Fruit fly (Drosophila melanogaster) whole organism, prepupa: ENCODE data around the gene CG7650.

Experiments used
- CG16779 ChIP-seq: fragments of 200-800 bp; sonication (Bioruptor generic); optimal IDR thresholded peaks from 3 replicates; lab custom pipeline; 2017; ENCODE audit warnings: missing biosample characterization, mild to moderate bottlenecking, missing genetic modification characterization
- CG31627 ChIP-seq: fragments of 200-800 bp; sonication (Bioruptor generic); optimal IDR thresholded peaks from 3 replicates; lab custom pipeline; 2016; ENCODE audit warnings: missing biosample characterization, missing genetic modification characterization
- CG34406 ChIP-seq: fragments of 200-800 bp; sonication (Bioruptor generic); optimal IDR thresholded peaks from 3 replicates; lab custom pipeline; 2016; ENCODE audit warnings: missing biosample characterization, missing genetic modification characterization
- CG4318 ChIP-seq: fragments of 200-800 bp; sonication (Bioruptor generic); optimal IDR thresholded peaks from 3 replicates; lab custom pipeline; 2017; ENCODE audit warnings: missing biosample characterization, mild to moderate bottlenecking, missing genetic modification characterization
- CG6808 ChIP-seq: fragments of 200-800 bp; sonication (Bioruptor generic); optimal IDR thresholded peaks from 3 replicates; lab custom pipeline; 2017; ENCODE audit warnings: missing biosample characterization, missing genetic modification characterization, mild to moderate bottlenecking, moderate library complexity, missing genetic modification reagents
- CG8319 ChIP-seq: fragments of 200-800 bp; sonication (Bioruptor generic); optimal IDR thresholded peaks from 3 replicates; lab custom pipeline; 2016; ENCODE audit warnings: missing biosample characterization, missing genetic modification characterization
- Ets21C ChIP-seq: fragments of 200-800 bp; sonication (Bioruptor generic); optimal IDR thresholded peaks from 3 replicates; lab custom pipeline; 2016; ENCODE audit warnings: missing biosample characterization, missing genetic modification characterization
- Hr39 ChIP-seq: fragments of 200-800 bp; sonication (Bioruptor generic); optimal IDR thresholded peaks from 2 replicates; lab custom pipeline; 2016; ENCODE audit warnings: missing biosample characterization, missing genetic modification characterization
- achi ChIP-seq: fragments of 200-800 bp; sonication (Bioruptor generic); optimal IDR thresholded peaks from 3 replicates; lab custom pipeline; 2016; ENCODE audit warnings: missing biosample characterization, missing genetic modification characterization
- acj6 ChIP-seq: fragments of 200-800 bp; sonication (Bioruptor generic); optimal IDR thresholded peaks from 3 replicates; lab custom pipeline; 2016; ENCODE audit warnings: missing biosample characterization, missing genetic modification characterization
- fd85E ChIP-seq: fragments of 200-800 bp; sonication (Bioruptor generic); optimal IDR thresholded peaks from 3 replicates; lab custom pipeline; 2016; ENCODE audit warnings: missing biosample characterization, missing genetic modification characterization
- pdm3 ChIP-seq: fragments of 200-800 bp; sonication (Bioruptor generic); optimal IDR thresholded peaks from 3 replicates; lab custom pipeline; 2016; ENCODE audit warnings: missing biosample characterization, missing genetic modification characterization
- svp ChIP-seq: fragments of 200-800 bp; sonication (Bioruptor generic); peaks from one replicate; lab custom pipeline; 2016; ENCODE audit warnings: missing biosample characterization, missing genetic modification characterization
- topi ChIP-seq: fragments of 200-800 bp; sonication (Bioruptor generic); optimal IDR thresholded peaks from 3 replicates; lab custom pipeline; 2016; ENCODE audit warnings: missing biosample characterization, missing genetic modification characterization

DNA sequence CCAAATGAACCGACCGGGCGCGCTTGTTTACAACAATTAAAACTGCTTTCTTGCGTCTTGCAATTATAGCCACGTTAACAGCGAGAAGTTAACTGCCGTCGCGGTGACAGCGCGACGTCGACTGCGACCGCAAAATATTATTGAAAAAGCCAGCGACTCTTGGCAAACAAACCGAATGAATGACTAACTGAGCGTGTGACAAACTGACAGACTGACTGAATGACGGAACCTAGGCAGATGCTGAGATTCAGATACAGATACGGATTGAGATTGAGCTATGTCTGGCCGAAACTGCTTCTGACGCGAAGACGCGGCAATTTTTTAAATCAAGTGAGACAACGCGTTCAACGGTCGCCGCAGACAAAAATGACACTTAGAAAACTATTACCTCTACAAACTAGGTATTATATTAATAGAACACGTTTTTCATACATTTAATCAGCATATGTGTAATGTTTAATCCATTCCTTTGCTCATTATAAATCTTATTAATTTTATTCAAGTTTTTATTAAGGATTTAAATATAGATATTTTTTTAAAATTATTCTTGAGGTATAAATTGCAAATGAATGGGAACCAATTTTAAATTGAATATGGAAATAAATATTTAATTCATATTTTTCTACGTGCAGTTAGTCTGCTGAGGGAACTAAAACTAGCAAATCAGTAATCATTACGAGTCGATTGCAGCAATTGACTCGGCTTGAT, 24.3 kb upstream of the CG7650 start:
- no peak for TF ChIP-seq CG8319 (GFP tag; lab: Kevin White, UChicago)
- TF ChIP-seq CG31627 (GFP tag; lab: Kevin White, UChicago): no peak
- no peak for TF ChIP-seq Ets21C (GFP tag; lab: Kevin White, UChicago)
- TF ChIP-seq CG6808 (GFP tag; lab: Kevin White, UChicago): no peak
- TF ChIP-seq fd85E (GFP tag; lab: Kevin White, UChicago): no peak
- TF ChIP-seq CG34406 (GFP tag; lab: Kevin White, UChicago): no peak
- TF ChIP-seq Hr39: no peak
- no peak for TF ChIP-seq svp
- no peak for TF ChIP-seq pdm3 (GFP tag; lab: Kevin White, UChicago)
- TF ChIP-seq acj6 (GFP tag; lab: Kevin White, UChicago): no peak
- TF ChIP-seq CG4318 (GFP tag; lab: Kevin White, UChicago): no peak
- no peak for TF ChIP-seq CG16779 (tag; lab: Kevin White, UChicago)
- no peak for TF ChIP-seq topi
- TF ChIP-seq achi (GFP tag; lab: Kevin White, UChicago): no peak
